Worm (Caenorhabditis elegans): Measurements from ENCODE around the gene F02C12.2.

DNA sequence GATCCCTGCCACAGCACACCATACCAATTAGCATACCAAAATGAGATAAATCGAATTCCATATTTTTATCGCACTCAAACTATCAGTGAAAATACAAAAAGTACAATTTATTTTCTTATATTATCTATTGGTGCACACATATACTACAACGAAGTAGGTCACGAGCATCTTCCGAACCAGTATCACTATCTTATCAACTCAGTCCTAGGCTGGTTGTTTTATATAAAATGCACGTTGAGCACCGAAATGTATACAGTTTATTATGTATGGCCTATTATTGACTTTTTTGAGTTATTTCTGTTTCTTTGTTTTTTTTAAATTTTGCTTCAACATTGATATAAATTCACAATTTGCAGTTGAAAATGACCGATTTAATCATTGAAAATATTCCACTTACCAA is 16.6 kb upstream of the F02C12.2 start, which contains the start of gene C29F7.2:
- no peak for TF ChIP-seq snpc-1.1 (tag; optimal IDR thresholded peaks at IDR 0.05; ENCODE audit: insufficient read depth)
- TF ChIP-seq lin-26 (GFP tag; IDR thresholded peaks at IDR 0.05) = no peak
- no peak for TF ChIP-seq gei-17 (GFP tag; optimal IDR thresholded peaks at IDR 0.05)
- TF ChIP-seq ama-1 (optimal IDR thresholded peaks at IDR 0.05) = no peak
- no peak for TF ChIP-seq ama-1 (GFP tag; optimal IDR thresholded peaks at IDR 0.05)
- no peak for TF ChIP-seq nfya-1 (tag; optimal IDR thresholded peaks at IDR 0.05; ENCODE audit: borderline replicate concordance, insufficient read depth)
- TF ChIP-seq F33H1.4 (GFP tag; IDR thresholded peaks at IDR 0.05) = no peak
- no peak for TF ChIP-seq F57A8.1 (GFP tag; optimal IDR thresholded peaks at IDR 0.05)
- TF ChIP-seq xnd-1 (tag; optimal IDR thresholded peaks at IDR 0.05) = no peak
- TF ChIP-seq F52B5.7 (tag; optimal IDR thresholded peaks at IDR 0.05) = no peak
- no peak for TF ChIP-seq lin-35 (GFP tag; optimal IDR thresholded peaks at IDR 0.05)
- TF ChIP-seq F22D6.2 (tag; optimal IDR thresholded peaks at IDR 0.05) = no peak
